Worm (Caenorhabditis elegans): ENCODE data around the gene C08D8.7.

DNA sequence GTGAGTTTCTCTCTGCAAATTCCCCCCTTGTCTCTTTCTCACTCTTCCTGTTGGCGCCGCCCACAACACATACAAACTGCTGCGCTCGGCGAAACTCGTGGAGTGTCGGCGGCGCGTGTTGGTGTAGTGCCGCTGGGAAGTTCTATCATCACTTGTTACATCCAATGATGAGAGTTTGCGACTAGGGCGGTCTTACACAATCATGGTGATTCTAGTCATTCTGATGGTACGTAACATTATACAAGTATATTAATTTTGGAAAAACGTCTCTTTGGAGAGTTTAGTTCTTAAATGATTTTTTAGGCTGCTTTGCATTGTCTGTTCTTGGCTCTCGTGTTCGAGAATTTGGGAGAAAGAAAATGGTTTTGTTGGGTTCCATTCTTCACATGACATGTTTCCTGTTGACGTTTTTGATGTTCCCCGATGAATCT, 8.0 kb downstream of the C08D8.7 start:
- TF ChIP-seq ztf-29 (GFP tag; IDR thresholded peaks at IDR 0.05) (no peak), T22C8.4 (GFP tag; IDR thresholded peaks at IDR 0.05) (no peak), flt-1 (GFP tag; IDR thresholded peaks at IDR 0.05) (peak; percentile 48; the same call in 1 of the 2 replicates), ztf-23 (GFP tag; IDR thresholded peaks at IDR 0.05) (peak; percentile 65; the same call in 1 of the 2 replicates), cog-1 (tag; optimal IDR thresholded peaks at IDR 0.05) (peak; percentile 72), med-1 (GFP tag; optimal IDR thresholded peaks at IDR 0.05; ENCODE audit: insufficient read depth) (no peak), klf-2 (GFP tag; conservative IDR thresholded peaks at IDR 0.05) (no peak)

All from whole organism, midembryonic.